Fruit fly (Drosophila melanogaster) whole organism: Measurements from ENCODE around the gene CheA84a.

Experiments
- CG8478 ChIP-seq: fragments of >200 bp; optimal IDR thresholded peaks from 2 replicates; lab custom pipeline; 2018; ENCODE audit warnings: inconsistent platforms
- Dll ChIP-seq: fragments of >200 bp; optimal IDR thresholded peaks from 2 replicates; lab custom pipeline; 2017
- EcR ChIP-seq, 2 experiments: fragments of >200 bp; optimal IDR thresholded peaks; 2 replicates each; lab custom pipeline; 2017; ENCODE audit warnings: missing biosample characterization in 2 of 2, missing genetic modification characterization in 2 of 2, missing genetic modification reagents in 2 of 2
- pan ChIP-seq: fragments of >200 bp; optimal IDR thresholded peaks from 2 replicates; lab custom pipeline; 2017
- psq ChIP-seq: fragments of >200 bp; optimal IDR thresholded peaks from 2 replicates; lab custom pipeline; 2017
- usp ChIP-seq: fragments of >200 bp; optimal IDR thresholded peaks from 2 replicates; lab custom pipeline; 2017; ENCODE audit warnings: missing biosample characterization, missing genetic modification characterization, mixed read lengths

Gene CheA84a

dm6 chr3R:8225461-8225971 lies 20.9 kb upstream of the CheA84a start:
- TF ChIP-seq psq (lab: Kevin White, UChicago) (no peak), EcR (GFP tag; optimal IDR thresholded peaks at IDR 0.05; lab: Kevin White, UChicago) (no peak), usp (GFP tag; lab: Kevin White, UChicago) (no peak), CG8478 (no peak), pan (lab: Kevin White, UChicago) (no peak), Dll (lab: Kevin White, UChicago) (no peak)

dm6 chr3R:8224726-8225460 lies 20.3 kb upstream of the CheA84a start:
- TF ChIP-seq pan (lab: Kevin White, UChicago) (no peak), psq (lab: Kevin White, UChicago) (no peak), usp (GFP tag; lab: Kevin White, UChicago) (no peak), Dll (lab: Kevin White, UChicago) (no peak), CG8478 (no peak)

DNA sequence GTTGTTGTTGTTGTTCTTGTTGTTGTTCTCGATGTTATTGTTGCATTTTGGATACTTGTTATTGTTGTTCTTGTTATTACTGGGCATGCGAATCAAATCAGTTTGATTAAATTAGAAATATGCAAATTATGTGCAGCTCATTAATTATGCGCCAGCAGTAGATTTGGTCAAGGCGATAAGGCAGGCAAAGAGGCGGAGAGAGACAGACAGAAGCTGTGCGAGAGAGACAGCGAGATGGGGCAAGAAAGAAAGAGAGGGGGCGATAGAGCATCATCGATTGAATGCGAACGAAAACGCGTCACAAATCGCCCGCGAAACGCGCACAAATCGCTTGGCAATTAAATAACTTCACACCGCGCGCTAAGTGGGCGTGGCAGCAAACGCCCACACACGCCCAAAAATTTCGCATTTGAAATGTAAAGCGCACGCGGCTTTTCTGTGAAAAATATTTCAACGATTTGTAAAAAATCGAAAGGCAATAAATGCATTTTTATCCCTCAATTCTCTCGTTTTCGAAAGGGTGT lies 18.5 kb upstream of the CheA84a start:
- no peak for TF ChIP-seq EcR (GFP tag; optimal IDR thresholded peaks at IDR 0.05; lab: Kevin White, UChicago)
- TF ChIP-seq pan (lab: Kevin White, UChicago), result no peak
- no peak for TF ChIP-seq Dll (lab: Kevin White, UChicago)
- TF ChIP-seq CG8478, result no peak

- TF ChIP-seq Dll (lab: Kevin White, UChicago) (no peak), EcR (GFP tag; optimal IDR thresholded peaks at IDR 0.05; lab: Kevin White, UChicago) (no peak), usp (GFP tag; lab: Kevin White, UChicago) (no peak), pan (lab: Kevin White, UChicago) (no peak), CG8478 (no peak), psq (lab: Kevin White, UChicago) (no peak)
Observed at dm6 chr3R:8219891-8220290, 15.3 kb upstream of the CheA84a start, which contains the start of gene CG18249. Gene CG18249 (plus strand): TSS chr3R:8220146.

DNA sequence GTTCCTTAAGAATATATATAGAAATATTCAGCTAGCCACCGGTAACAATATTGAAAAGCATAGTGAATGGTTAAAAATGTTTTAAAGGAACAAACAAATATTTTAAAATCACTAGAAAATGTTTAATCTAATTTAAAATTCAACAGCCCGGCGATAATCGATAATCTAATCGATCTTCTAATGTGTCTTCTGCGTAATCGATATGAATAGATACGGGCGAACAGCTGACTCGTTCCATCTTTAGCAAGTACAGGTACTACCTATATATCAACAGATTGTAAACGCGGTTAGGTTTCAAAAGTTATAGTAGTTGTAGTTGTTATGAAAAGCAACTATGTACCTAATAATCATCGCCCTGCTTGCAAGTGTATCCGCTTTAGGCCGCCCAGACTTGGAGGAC lies 13.1 kb upstream of the CheA84a start, which contains the start of gene CG7800:
CG7800 (plus strand) TSS at position 231 of the 400 bp plus-strand sequence.
- TF ChIP-seq usp (GFP tag; lab: Kevin White, UChicago) (no peak), pan (lab: Kevin White, UChicago) (no peak), EcR (GFP tag; optimal IDR thresholded peaks at IDR 0.05; lab: Kevin White, UChicago) (no peak), CG8478 (no peak), psq (lab: Kevin White, UChicago) (no peak), Dll (lab: Kevin White, UChicago) (no peak)

dm6 chr3R:8215528-8216189 lies 11.0 kb upstream of the CheA84a start:
- TF ChIP-seq EcR (GFP tag; optimal IDR thresholded peaks at IDR 0.05; lab: Kevin White, UChicago) (no peak), Dll (lab: Kevin White, UChicago) (no peak), CG8478 (no peak), usp (GFP tag; lab: Kevin White, UChicago) (no peak)

dm6 chr3R:8212594-8212993 lies 8.0 kb upstream of the CheA84a start:
- TF ChIP-seq pan (lab: Kevin White, UChicago) (no peak), Dll (lab: Kevin White, UChicago) (no peak)

DNA sequence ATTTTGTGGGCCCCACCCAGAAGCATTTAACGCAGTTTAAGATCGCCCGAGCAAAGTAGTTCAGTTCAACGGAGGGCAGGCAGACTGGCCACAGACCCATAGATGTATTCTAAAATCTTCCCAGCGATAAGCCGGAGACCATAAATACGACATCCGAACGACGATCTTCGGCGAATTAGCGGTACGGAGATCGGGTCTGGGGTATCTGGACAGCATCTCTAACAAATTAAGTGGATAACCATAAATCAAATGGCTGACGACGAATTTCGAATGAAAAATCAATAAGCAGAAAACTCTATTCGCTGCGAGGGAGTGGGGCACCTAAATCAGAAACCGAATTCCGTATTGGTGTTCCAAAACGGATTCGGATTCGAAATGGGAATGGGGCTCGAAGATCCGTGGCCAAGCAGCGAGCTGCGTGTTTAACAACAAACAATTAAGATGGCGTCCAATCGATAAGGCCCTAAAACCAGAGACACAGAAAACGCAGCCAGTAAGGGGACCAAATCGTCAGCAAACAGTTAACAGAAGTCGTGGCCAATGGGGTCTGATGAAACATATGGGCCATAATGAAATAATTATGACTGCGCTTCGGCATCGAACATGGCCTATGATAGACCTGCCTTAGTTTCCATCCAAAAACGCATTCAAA lies 6.3 kb upstream of the CheA84a start:
- TF ChIP-seq EcR (GFP tag; optimal IDR thresholded peaks at IDR 0.05; lab: Kevin White, UChicago), result no peak
- no peak for TF ChIP-seq psq (lab: Kevin White, UChicago)
- TF ChIP-seq CG8478, result no peak
- no peak for TF ChIP-seq pan (lab: Kevin White, UChicago)
- TF ChIP-seq Dll (lab: Kevin White, UChicago), result no peak
- no peak for TF ChIP-seq usp (GFP tag; lab: Kevin White, UChicago)

dm6 chr3R:8208378-8209021 lies 3.9 kb upstream of the CheA84a start:
- TF ChIP-seq Dll (lab: Kevin White, UChicago) (no peak), usp (GFP tag; lab: Kevin White, UChicago) (no peak), CG8478 (no peak), pan (lab: Kevin White, UChicago) (no peak), EcR (GFP tag; optimal IDR thresholded peaks at IDR 0.05; lab: Kevin White, UChicago) (no peak), psq (lab: Kevin White, UChicago) (no peak)

dm6 chr3R:8207276-8207654 lies 2.6 kb upstream of the CheA84a start:
- TF ChIP-seq psq (lab: Kevin White, UChicago), result no peak
- no peak for TF ChIP-seq EcR (GFP tag; optimal IDR thresholded peaks at IDR 0.05; lab: Kevin White, UChicago)
- no peak for TF ChIP-seq pan (lab: Kevin White, UChicago)
- no peak for TF ChIP-seq CG8478
- no peak for TF ChIP-seq usp (GFP tag; lab: Kevin White, UChicago)
- no peak for TF ChIP-seq Dll (lab: Kevin White, UChicago)
